Worm (Caenorhabditis elegans): ENCODE measurements around the gene acr-3.

acr-3 gene

ce11 chrX:6738535-6738934 lies 29.2 kb downstream of the acr-3 start (continued):
- no peak for TF ChIP-seq rec-8 (tag; optimal IDR thresholded peaks at IDR 0.05)
- no peak for TF ChIP-seq attf-6 (GFP tag; IDR thresholded peaks at IDR 0.05)

ce11 chrX:6739034-6740008 lies 30.0 kb downstream of the acr-3 start:
- TF ChIP-seq ama-1 (optimal IDR thresholded peaks at IDR 0.05) (no peak), ama-1 (GFP tag; optimal IDR thresholded peaks at IDR 0.05) (no peak), ccch-3 (GFP tag; optimal IDR thresholded peaks at IDR 0.05) (no peak), ets-4 (GFP tag; optimal IDR thresholded peaks at IDR 0.05) (no peak), hmg-1.2 (GFP tag; IDR thresholded peaks at IDR 0.05) (no peak), cebp-1 (GFP tag; IDR thresholded peaks at IDR 0.05) (no peak), cebp-1 (tag; optimal IDR thresholded peaks at IDR 0.05) (peak; percentile 31), F10E7.11 (tag; optimal IDR thresholded peaks at IDR 0.05) (no peak), ztf-26 (tag; optimal IDR thresholded peaks at IDR 0.05) (peak; percentile 51), lin-40 (tag; optimal IDR thresholded peaks at IDR 0.05) (peak; percentile 22), aptf-3 (GFP tag; IDR thresholded peaks at IDR 0.05) (no peak), hrde-1 (tag; optimal IDR thresholded peaks at IDR 0.05; ENCODE audit: borderline replicate concordance) (no peak), F55B11.4 (tag; optimal IDR thresholded peaks at IDR 0.05; ENCODE audit: borderline replicate concordance, insufficient read depth) (no peak), F37B4.10 (GFP tag; IDR thresholded peaks at IDR 0.05) (0 out of 2 replicates have a peak, but pooled peaks have one; percentile 51), nhr-179 (tag; optimal IDR thresholded peaks at IDR 0.05) (no peak), athp-1 (tag; optimal IDR thresholded peaks at IDR 0.05) (no peak), snpc-1.3 (tag; optimal IDR thresholded peaks at IDR 0.05; ENCODE audit: insufficient read depth) (no peak), lin-26 (GFP tag; IDR thresholded peaks at IDR 0.05) (no peak), let-526 (GFP tag; IDR thresholded peaks at IDR 0.05) (no peak), ceh-91 (GFP tag; IDR thresholded peaks at IDR 0.05) (no peak), somi-1 (GFP tag; optimal IDR thresholded peaks at IDR 0.05) (peak; percentile 62), mes-4 (tag; optimal IDR thresholded peaks at IDR 0.05) (no peak), F33H1.4 (GFP tag; IDR thresholded peaks at IDR 0.05) (no peak), mel-28 (tag; optimal IDR thresholded peaks at IDR 0.05; ENCODE audit: borderline replicate concordance) (no peak), dox-1 (GFP tag; IDR thresholded peaks at IDR 0.05) (0 out of 2 replicates have a peak, but pooled peaks have one; percentile 10), ztf-18 (tag; optimal IDR thresholded peaks at IDR 0.05) (no peak), hlh-26 (GFP tag; conservative IDR thresholded peaks at IDR 0.05) (no peak), pbrm-1 (GFP tag; IDR thresholded peaks at IDR 0.05) (no peak), repo-1 (tag; optimal IDR thresholded peaks at IDR 0.05) (peak; percentile 5), mcd-1 (GFP tag; IDR thresholded peaks at IDR 0.05) (0 out of 2 replicates have a peak, but pooled peaks have one; percentile 12), zim-3 (tag; optimal IDR thresholded peaks at IDR 0.05) (no peak), ceh-40 (GFP tag; IDR thresholded peaks at IDR 0.05) (no peak), ceh-100 (GFP tag; IDR thresholded peaks at IDR 0.05) (no peak), akir-1 (GFP tag; optimal IDR thresholded peaks at IDR 0.05) (no peak), lin-35 (GFP tag; optimal IDR thresholded peaks at IDR 0.05) (no peak), tlf-1 (GFP tag; optimal IDR thresholded peaks at IDR 0.05) (no peak), ceh-79 (tag; optimal IDR thresholded peaks at IDR 0.05) (no peak), zfh-2 (GFP tag; conservative IDR thresholded peaks at IDR 0.05) (no peak), nhr-80 (tag; optimal IDR thresholded peaks at IDR 0.05) (peak; percentile 34), D2030.7 (GFP tag; IDR thresholded peaks at IDR 0.05) (no peak), F23B12.7 (tag; optimal IDR thresholded peaks at IDR 0.05; ENCODE audit: insufficient read depth) (no peak), madf-8 (GFP tag; conservative IDR thresholded peaks at IDR 0.05) (no peak)

Measured in whole organism, young adult.